Fruit fly (Drosophila melanogaster): ENCODE results near the gene Octbeta1R.
A peak's percentile ranks its signal among the peaks of the same experiment; 100 is the strongest.

Gene Octbeta1R

DNA sequence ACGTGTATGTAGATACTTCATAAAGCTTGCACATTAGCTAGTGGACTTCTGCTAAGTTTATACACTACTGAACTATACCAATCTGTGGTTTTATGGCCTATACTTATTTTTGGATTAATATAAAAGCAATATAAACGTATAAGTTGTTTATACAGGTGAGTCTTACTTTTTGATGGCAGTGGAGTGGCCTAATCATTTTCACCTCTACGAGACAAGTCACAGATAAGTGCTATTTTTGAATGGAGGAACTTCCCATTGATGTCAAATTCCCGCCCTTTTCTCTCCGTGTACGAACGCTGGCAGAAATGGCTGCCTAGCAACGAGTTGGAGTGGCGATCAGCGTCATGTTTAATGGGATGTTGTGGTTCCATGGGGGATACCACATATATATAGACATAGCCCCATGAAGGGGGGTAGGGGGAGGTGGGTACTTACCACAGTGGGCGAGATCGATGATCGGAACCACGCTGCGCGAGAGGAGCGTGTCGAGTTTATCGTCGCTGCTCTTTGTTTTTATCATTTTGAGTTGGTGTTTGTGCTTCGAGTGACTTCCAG lies 29.4 kb downstream of the Octbeta1R start (continued):
- TF ChIP-seq CG15269 (tag; optimal IDR thresholded peaks at IDR 0.05): peak; percentile 29
- peak; percentile 40 for TF ChIP-seq slbo (GFP tag; IDR thresholded peaks at IDR 0.05)
- TF ChIP-seq Deaf1 (tag; optimal IDR thresholded peaks at IDR 0.05): no peak
- TF ChIP-seq H2.0 (GFP tag; IDR thresholded peaks at IDR 0.05): peak; percentile 18; the same call in 1 of the 2 replicates
- TF ChIP-seq ham (GFP tag; IDR thresholded peaks at IDR 0.05): no peak
- no peak for TF ChIP-seq Oaz (GFP tag; IDR thresholded peaks at IDR 0.05)
- TF ChIP-seq CG3163 (GFP tag; optimal IDR thresholded peaks at IDR 0.05): no peak
- peak; percentile 27 for TF ChIP-seq ind (GFP tag; optimal IDR thresholded peaks at IDR 0.05)
- TF ChIP-seq schlank (tag; optimal IDR thresholded peaks at IDR 0.05): no peak
- TF ChIP-seq CG17385 (GFP tag; optimal IDR thresholded peaks at IDR 0.05): no peak
- TF ChIP-seq CG18262 (tag; optimal IDR thresholded peaks at IDR 0.05): peak; percentile 49
- no peak for TF ChIP-seq CG10654 (GFP tag; optimal IDR thresholded peaks at IDR 0.05)
- TF ChIP-seq ato (GFP tag; IDR thresholded peaks at IDR 0.05; ENCODE audit: partially characterized antibody): no peak
- TF ChIP-seq CG17802 (tag; optimal IDR thresholded peaks at IDR 0.05): peak; percentile 5
- no peak for TF ChIP-seq ewg (GFP tag; optimal IDR thresholded peaks at IDR 0.05)
- TF ChIP-seq kay (GFP tag; optimal IDR thresholded peaks at IDR 0.05): peak; percentile 19
- peak; percentile 2 for TF ChIP-seq slou (GFP tag; optimal IDR thresholded peaks at IDR 0.05)
- peak; percentile 37 for TF ChIP-seq CG18599 (GFP tag; optimal IDR thresholded peaks at IDR 0.05)
- TF ChIP-seq CG1233 (GFP tag; optimal IDR thresholded peaks at IDR 0.05): no peak
- no peak for TF ChIP-seq hb (GFP tag; IDR thresholded peaks at IDR 0.05; ENCODE audit: partially characterized antibody)
- TF ChIP-seq CG11093 (GFP tag; IDR thresholded peaks at IDR 0.05): no peak
- TF ChIP-seq chn (GFP tag; optimal IDR thresholded peaks at IDR 0.05): peak; percentile 10
- no peak for TF ChIP-seq C15 (GFP tag; IDR thresholded peaks at IDR 0.05)
- TF ChIP-seq gt (GFP tag; IDR thresholded peaks at IDR 0.05): no peak
- TF ChIP-seq CG15601 (tag; optimal IDR thresholded peaks at IDR 0.05): no peak
- TF ChIP-seq CG17328 (GFP tag; IDR thresholded peaks at IDR 0.05): peak; percentile 22; the same call in 1 of the 2 replicates
- peak; percentile 37 for TF ChIP-seq CG4424 (GFP tag; optimal IDR thresholded peaks at IDR 0.05)
- 0 out of 3 replicates have a peak, but pooled peaks have one; percentile 45 for TF ChIP-seq CG2889 (GFP tag; IDR thresholded peaks at IDR 0.05)
- TF ChIP-seq row (GFP tag; IDR thresholded peaks at IDR 0.05): peak; percentile 57
- TF ChIP-seq chif (GFP tag; optimal IDR thresholded peaks at IDR 0.05): no peak
- TF ChIP-seq Lpt (GFP tag; optimal IDR thresholded peaks at IDR 0.05): no peak
- no peak for TF ChIP-seq pita (GFP tag; optimal IDR thresholded peaks at IDR 0.05)
- no peak for TF ChIP-seq ci (GFP tag; IDR thresholded peaks at IDR 0.05)
- 0 out of 3 replicates have a peak, but pooled peaks have one; percentile 28 for TF ChIP-seq Mrtf (GFP tag; IDR thresholded peaks at IDR 0.05)
- TF ChIP-seq Drgx (GFP tag; IDR thresholded peaks at IDR 0.05): 0 out of 2 replicates have a peak, but pooled peaks have one; percentile 19
- TF ChIP-seq CG1529 (GFP tag; optimal IDR thresholded peaks at IDR 0.05): no peak
- no peak for TF ChIP-seq Eip74EF (GFP tag; optimal IDR thresholded peaks at IDR 0.05)
- TF ChIP-seq CG30431 (GFP tag; optimal IDR thresholded peaks at IDR 0.05): no peak
- TF ChIP-seq fd64A (GFP tag; optimal IDR thresholded peaks at IDR 0.05): no peak
- TF ChIP-seq rib (GFP tag; IDR thresholded peaks at IDR 0.05): no peak
- no peak for TF ChIP-seq CG3847 (GFP tag; IDR thresholded peaks at IDR 0.05)
- TF ChIP-seq CG8944 (GFP tag; optimal IDR thresholded peaks at IDR 0.05): no peak
- no peak; the same call in 1 of the 2 replicates for TF ChIP-seq CG14014 (GFP tag; IDR thresholded peaks at IDR 0.05)
- peak; percentile 67 for TF ChIP-seq CG9727 (GFP tag; optimal IDR thresholded peaks at IDR 0.05)
- no peak for TF ChIP-seq CG10267 (tag; optimal IDR thresholded peaks at IDR 0.05)
- TF ChIP-seq Rx (GFP tag; IDR thresholded peaks at IDR 0.05): 0 out of 2 replicates have a peak, but pooled peaks have one; percentile 20
- no peak for TF ChIP-seq B-H2 (GFP tag; optimal IDR thresholded peaks at IDR 0.05)
- no peak for TF ChIP-seq CG12236 (GFP tag; optimal IDR thresholded peaks at IDR 0.05)
- TF ChIP-seq emc (GFP tag; optimal IDR thresholded peaks at IDR 0.05): no peak
- no peak for TF ChIP-seq crp (GFP tag; optimal IDR thresholded peaks at IDR 0.05)
- TF ChIP-seq ro (GFP tag; IDR thresholded peaks at IDR 0.05): no peak
